Worm (Caenorhabditis elegans) whole organism, L4 larva: ENCODE measurements around the gene Y41D4B.15.

Source experiments
- Y105C5A.15 ChIP-seq: fragments of 200-800 bp; sonication (Bioruptor generic); IDR thresholded peaks from 2 replicates; pipeline ENCODE4 v1.3.6; 2022; ENCODE audit warnings: missing genetic modification characterization, missing compliant biosample characterization
- Y5F2A.4 ChIP-seq: fragments of 200-800 bp; sonication (Bioruptor generic); optimal IDR thresholded peaks from 2 replicates; lab custom pipeline; 2018; ENCODE audit warnings: mild to moderate bottlenecking, missing genetic modification characterization, missing compliant biosample characterization
- ama-1 ChIP-seq: fragments of 150-350 bp; optimal IDR thresholded peaks from 2 replicates; lab custom pipeline; 2014; ENCODE audit warnings: inconsistent platforms, mixed read lengths
- daf-16 ChIP-seq, 3 experiments: sonication (generic microtip); optimal IDR thresholded peaks; 2 replicates each; lab custom pipeline; 2016 to 2017; ENCODE audit warnings: missing genetic modification characterization in 3 of 3, missing genetic modification reagents in 3 of 3, mild to moderate bottlenecking in 2 of 3, missing compliant biosample characterization in 2 of 3, missing biosample characterization in 1 of 3, moderate library complexity in 1 of 3
- hif-1 ChIP-seq, 2 experiments: sonication (generic microtip); optimal IDR thresholded peaks; 2 replicates each; lab custom pipeline; 2016 to 2017; ENCODE audit warnings: missing compliant biosample characterization in 2 of 2, missing genetic modification characterization in 2 of 2, missing genetic modification reagents in 2 of 2, missing genotype in 2 of 2, mild to moderate bottlenecking in 1 of 2
- pha-4 ChIP-seq, 2 experiments: fragments of 150-350 bp in 1 of 2; fragments of 200-800 bp in 1 of 2; sonication (Bioruptor generic) in 1 of 2; IDR thresholded peaks in 1 of 2; optimal IDR thresholded peaks in 1 of 2; 2 replicates each; pipeline versions ENCODE4 v1.3.6 to Lab custom; 2014 to 2022; ENCODE audit warnings: missing genetic modification characterization in 2 of 2, missing genetic modification reagents in 2 of 2, missing biosample characterization in 1 of 2, missing compliant biosample characterization in 1 of 2
- unc-62 ChIP-seq, 3 experiments: fragments of 150-350 bp in 1 of 3; sonication (generic microtip); optimal IDR thresholded peaks in 2 of 3; peaks in 1 of 3; 1 replicate in 1 of 3; 2 replicates in 2 of 3; lab custom pipeline; 2014 to 2017; ENCODE audit warnings: missing biosample characterization in 3 of 3, missing genetic modification characterization in 3 of 3, missing genetic modification reagents in 3 of 3, missing genotype in 1 of 3

ce11 chrIV:1547129-1547528 lies 16.8 kb upstream of the Y41D4B.15 start:
- no peak for TF ChIP-seq Y105C5A.15
- no peak for TF ChIP-seq hif-1 (tag; optimal IDR thresholded peaks at IDR 0.05; lab: Kevin White, UChicago)
- no peak for TF ChIP-seq unc-62 (GFP tag; optimal IDR thresholded peaks at IDR 0.05 in 1 of 2; lab: Kevin White, UChicago)
- no peak for TF ChIP-seq unc-62 (tag; optimal IDR thresholded peaks at IDR 0.05; lab: Kevin White, UChicago)
- no peak for TF ChIP-seq pha-4 (GFP tag; IDR thresholded peaks at IDR 0.05; lab: Robert Waterston, UW)
- no peak for TF ChIP-seq pha-4 (tag; optimal IDR thresholded peaks at IDR 0.05; lab: Kevin White, UChicago)
- TF ChIP-seq daf-16 (GFP tag; optimal IDR thresholded peaks at IDR 0.05; lab: Kevin White, UChicago), result no peak
- TF ChIP-seq daf-16 (tag; optimal IDR thresholded peaks at IDR 0.05; lab: Kevin White, UChicago), result no peak
- no peak for TF ChIP-seq Y5F2A.4 (GFP tag; lab: Kevin White, UChicago)
- TF ChIP-seq ama-1 (lab: Kevin White, UChicago), result no peak
